Worm (Caenorhabditis elegans) whole organism, late embryonic: Measurements from ENCODE around the gene B0554.5.

Experiments used
- C38D4.7 ChIP-seq: fragments of 200-800 bp; sonication (Bioruptor generic); optimal IDR thresholded peaks from 2 replicates; lab custom pipeline; 2018; ENCODE audit warnings: mild to moderate bottlenecking, missing genetic modification characterization, moderate library complexity, missing compliant biosample characterization
- K09A11.1 ChIP-seq: sonication (generic microtip); optimal IDR thresholded peaks from 2 replicates; lab custom pipeline; 2017; ENCODE audit warnings: antibody characterized with exemption, mild to moderate bottlenecking, missing genetic modification characterization, missing compliant biosample characterization; ENCODE audit not compliant: insufficient read depth
- T23F11.4 ChIP-seq: fragments of 200-800 bp; sonication (Bioruptor generic); optimal IDR thresholded peaks from 2 replicates; lab custom pipeline; 2018; ENCODE audit warnings: mild to moderate bottlenecking, missing genetic modification characterization, missing compliant biosample characterization
- Y22D7AL.16 ChIP-seq: sonication (generic microtip); optimal IDR thresholded peaks from 2 replicates; lab custom pipeline; 2016; ENCODE audit warnings: missing genetic modification characterization, missing compliant biosample characterization
- ama-1 ChIP-seq: fragments of 150-350 bp; optimal IDR thresholded peaks from 2 replicates; lab custom pipeline; 2014
- ceh-14 ChIP-seq: sonication (generic microtip); optimal IDR thresholded peaks from 2 replicates; lab custom pipeline; 2016; ENCODE audit warnings: missing genotype, missing genetic modification characterization, missing compliant biosample characterization
- ceh-19 ChIP-seq: fragments of 200-800 bp; sonication (Bioruptor generic); optimal IDR thresholded peaks from 2 replicates; lab custom pipeline; 2018; ENCODE audit warnings: mild to moderate bottlenecking, missing genetic modification characterization, missing compliant biosample characterization
- ceh-22 ChIP-seq: sonication (generic microtip); optimal IDR thresholded peaks from 2 replicates; lab custom pipeline; 2017; ENCODE audit warnings: missing biosample characterization, missing genetic modification characterization
- ceh-31 ChIP-seq: sonication (generic microtip); optimal IDR thresholded peaks from 2 replicates; lab custom pipeline; 2016; ENCODE audit warnings: missing genetic modification characterization, missing compliant biosample characterization
- ceh-34 ChIP-seq: sonication (generic microtip); optimal IDR thresholded peaks from 2 replicates; lab custom pipeline; 2016; ENCODE audit warnings: mild to moderate bottlenecking, missing genetic modification characterization, missing compliant biosample characterization
- ceh-45 ChIP-seq: fragments of 200-800 bp; sonication (Bioruptor generic); IDR thresholded peaks from 2 replicates; pipeline ENCODE4 v1.3.6; 2022; ENCODE audit warnings: missing genetic modification reagents, missing genetic modification characterization, missing compliant biosample characterization
- dve-1 ChIP-seq: sonication (generic microtip); optimal IDR thresholded peaks from 2 replicates; lab custom pipeline; 2017; ENCODE audit warnings: antibody characterized with exemption, mild to moderate bottlenecking, missing genetic modification characterization, missing compliant biosample characterization
- elt-2 ChIP-seq: sonication (generic microtip); optimal IDR thresholded peaks from 2 replicates; lab custom pipeline; 2016; ENCODE audit warnings: missing genetic modification reagents, missing genetic modification characterization, missing compliant biosample characterization
- fkh-6 ChIP-seq: sonication (generic microtip); optimal IDR thresholded peaks from 2 replicates; lab custom pipeline; 2016; ENCODE audit warnings: missing genetic modification characterization, missing compliant biosample characterization
- hlh-13 ChIP-seq: fragments of 200-800 bp; sonication (Bioruptor generic); optimal IDR thresholded peaks from 2 replicates; lab custom pipeline; 2018; ENCODE audit warnings: mild to moderate bottlenecking, missing genetic modification characterization, missing compliant biosample characterization
- hlh-15 ChIP-seq: sonication (generic microtip); optimal IDR thresholded peaks from 2 replicates; lab custom pipeline; 2016; ENCODE audit warnings: missing genetic modification characterization, missing compliant biosample characterization
- hlh-8 ChIP-seq: sonication (generic microtip); optimal IDR thresholded peaks from 2 replicates; lab custom pipeline; 2016; ENCODE audit warnings: missing genotype, missing genetic modification characterization, missing compliant biosample characterization
- madf-2 ChIP-seq: sonication (generic microtip); optimal IDR thresholded peaks from 2 replicates; lab custom pipeline; 2017; ENCODE audit warnings: missing genetic modification characterization, missing compliant biosample characterization
- nfya-1 ChIP-seq: sonication (generic microtip); optimal IDR thresholded peaks from 2 replicates; lab custom pipeline; 2017; ENCODE audit warnings: missing genetic modification characterization, mild to moderate bottlenecking, missing compliant biosample characterization, antibody characterized with exemption, moderate library complexity
- pha-4 ChIP-seq: fragments of 150-350 bp; optimal IDR thresholded peaks from 2 replicates; lab custom pipeline; 2018; ENCODE audit warnings: missing biosample characterization, missing genetic modification reagents, missing genetic modification characterization
- rnt-1 ChIP-seq: sonication (generic microtip); optimal IDR thresholded peaks from 2 replicates; lab custom pipeline; 2016; ENCODE audit warnings: missing genetic modification characterization, missing compliant biosample characterization
- sox-4 ChIP-seq: sonication (generic microtip); optimal IDR thresholded peaks from 2 replicates; lab custom pipeline; 2017; ENCODE audit warnings: mild to moderate bottlenecking, missing genetic modification characterization, inconsistent platforms, missing compliant biosample characterization
- tbx-7 ChIP-seq: sonication (generic microtip); optimal IDR thresholded peaks from 2 replicates; lab custom pipeline; 2016; ENCODE audit warnings: missing genotype, missing genetic modification characterization, missing compliant biosample characterization
- ttx-3 ChIP-seq: sonication (generic microtip); optimal IDR thresholded peaks from 2 replicates; lab custom pipeline; 2016; ENCODE audit warnings: missing genetic modification reagents, missing genetic modification characterization, missing compliant biosample characterization
- unc-42 ChIP-seq: sonication (generic microtip); optimal IDR thresholded peaks from 2 replicates; lab custom pipeline; 2016; ENCODE audit warnings: missing genotype, missing genetic modification characterization, missing compliant biosample characterization
- zip-5 ChIP-seq: sonication (generic microtip); optimal IDR thresholded peaks from 2 replicates; lab custom pipeline; 2016; ENCODE audit warnings: missing genetic modification characterization, missing compliant biosample characterization

Gene B0554.5

DNA sequence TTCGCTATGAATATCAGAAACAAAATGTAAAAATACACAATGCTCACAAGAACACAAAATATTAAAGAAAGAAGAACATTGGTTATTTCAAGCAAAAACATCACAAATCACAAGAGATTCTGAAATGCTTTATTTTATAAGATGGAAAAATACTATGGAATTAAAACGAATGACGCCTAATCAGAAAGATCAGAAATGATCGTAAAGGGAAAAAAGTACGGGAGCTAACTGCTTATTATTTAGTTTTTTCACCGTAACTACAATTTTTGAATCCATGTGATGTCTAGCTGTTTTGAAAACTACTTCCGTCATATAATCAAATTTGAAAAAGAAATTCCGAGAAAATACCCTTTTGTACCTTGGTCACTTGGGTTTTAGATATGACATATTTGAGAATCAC lies 44.2 kb downstream of the B0554.5 start, which contains the start of gene srbc-57:
Gene srbc-57 (minus strand): TSS at position 101 of the 400 bp plus-strand sequence.
- TF ChIP-seq ceh-34, result no peak
- TF ChIP-seq madf-2 (tag; lab: Kevin White, UChicago), result no peak
- no peak for TF ChIP-seq dve-1 (tag; lab: Kevin White, UChicago)
- TF ChIP-seq hlh-13 (GFP tag; lab: Kevin White, UChicago), result no peak
- TF ChIP-seq ttx-3 (tag; lab: Kevin White, UChicago), result no peak
- TF ChIP-seq fkh-6 (tag; lab: Kevin White, UChicago), result no peak
- TF ChIP-seq hlh-8, result no peak
- no peak for TF ChIP-seq zip-5 (tag; lab: Kevin White, UChicago)
- TF ChIP-seq K09A11.1 (tag; lab: Kevin White, UChicago), result no peak

DNA sequence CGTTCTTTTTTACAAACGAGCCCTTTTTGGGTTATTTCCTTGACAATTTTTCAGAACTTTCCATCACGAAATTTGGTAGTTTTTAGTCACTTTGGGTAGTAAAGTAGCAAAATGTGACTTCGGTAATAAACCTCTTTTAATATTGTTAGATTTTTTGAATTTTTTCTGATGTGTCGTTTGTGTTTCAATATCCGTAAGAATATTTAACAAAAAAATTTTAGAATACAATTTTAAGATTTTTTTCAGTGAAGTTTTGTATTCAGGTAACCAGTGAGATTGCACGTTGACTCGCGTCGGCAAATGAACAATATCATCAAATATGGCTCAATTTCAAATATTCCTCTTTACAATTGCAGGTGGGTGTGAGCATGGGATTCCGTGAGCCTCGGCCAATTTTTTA lies 48.3 kb downstream of the B0554.5 start, which contains the start of gene srt-31:
Gene srt-31 (plus strand): TSS at position 301 of the 400 bp plus-strand sequence.
- TF ChIP-seq ceh-31 (tag; lab: Kevin White, UChicago) (no peak), ceh-19 (GFP tag; lab: Kevin White, UChicago) (no peak), ceh-45 (no peak), hlh-15 (tag; lab: Kevin White, UChicago) (no peak)

DNA sequence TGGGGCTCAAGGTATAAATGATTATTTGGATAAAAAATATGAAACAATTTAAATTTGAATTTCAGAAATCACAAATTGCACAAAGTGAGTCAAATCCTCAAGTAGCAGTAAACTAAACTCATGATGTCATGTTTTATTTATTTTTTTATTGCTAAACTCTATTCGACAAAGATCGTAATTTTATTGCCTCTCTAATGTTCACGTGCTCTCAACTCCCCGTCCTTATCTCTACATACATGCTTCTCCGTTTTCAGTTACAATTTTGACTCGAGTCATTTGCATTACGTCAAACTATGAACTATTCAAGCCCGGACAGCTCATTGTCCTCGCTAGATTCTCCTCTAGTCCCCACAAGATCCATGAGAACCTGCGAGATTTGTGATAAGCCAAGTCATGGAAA lies 50.3 kb downstream of the B0554.5 start, which contains the start of gene nhr-99:
Gene nhr-99 (plus strand): TSS at position 263 of the 400 bp plus-strand sequence.
- no peak for TF ChIP-seq hlh-13 (GFP tag; lab: Kevin White, UChicago)
- no peak for TF ChIP-seq nfya-1
- TF ChIP-seq T23F11.4, result no peak
- no peak for TF ChIP-seq ceh-14
- no peak for TF ChIP-seq sox-4 (tag; lab: Kevin White, UChicago)
- TF ChIP-seq elt-2 (tag; lab: Kevin White, UChicago), result no peak
- no peak for TF ChIP-seq Y22D7AL.16 (tag; lab: Kevin White, UChicago)
- TF ChIP-seq unc-42, result no peak
- no peak for TF ChIP-seq K09A11.1 (tag; lab: Kevin White, UChicago)
- TF ChIP-seq pha-4, result no peak
- TF ChIP-seq C38D4.7 (GFP tag; lab: Kevin White, UChicago), result no peak
- no peak for TF ChIP-seq tbx-7
- no peak for TF ChIP-seq rnt-1
- TF ChIP-seq ceh-22 (tag; lab: Kevin White, UChicago), result no peak
- no peak for TF ChIP-seq ama-1 (lab: Kevin White, UChicago)
